Worm (Caenorhabditis elegans) whole organism, L4 larva: ENCODE results near the gene K08E7.8.
A peak's percentile ranks its signal among the peaks of the same experiment; 100 is the strongest.

Source experiments
- F10B5.3 ChIP-seq: sonication (generic microtip); optimal IDR thresholded peaks from 2 replicates; lab custom pipeline; 2016; ENCODE audit warnings: mild to moderate bottlenecking, missing genetic modification characterization, missing compliant biosample characterization
- F26F4.8 ChIP-seq: fragments of 200-800 bp; sonication (Bioruptor generic); conservative IDR thresholded peaks from 2 replicates; pipeline ENCODE4 v1.3.6; 2022; ENCODE audit warnings: missing genetic modification characterization, missing compliant biosample characterization
- F49E8.2 ChIP-seq: sonication (generic microtip); optimal IDR thresholded peaks from 2 replicates; lab custom pipeline; 2016; ENCODE audit warnings: missing compliant biosample characterization, mild to moderate bottlenecking, missing genetic modification characterization, borderline replicate concordance
- T20F7.1 ChIP-seq: fragments of 200-800 bp; sonication (Bioruptor generic); optimal IDR thresholded peaks from 2 replicates; lab custom pipeline; 2018; ENCODE audit warnings: mild to moderate bottlenecking, missing genetic modification characterization, missing compliant biosample characterization
- aha-1 ChIP-seq: fragments of 150-350 bp; peaks from one replicate; lab custom pipeline; 2014; ENCODE audit warnings: missing biosample characterization, missing genetic modification characterization
- arid-1 ChIP-seq: fragments of 200-800 bp; sonication (Bioruptor generic); conservative IDR thresholded peaks from 2 replicates; pipeline ENCODE4 v1.3.6; 2022; ENCODE audit warnings: missing genetic modification reagents, missing genetic modification characterization, missing compliant biosample characterization
- attf-4 ChIP-seq: sonication (generic microtip); optimal IDR thresholded peaks from 3 replicates; lab custom pipeline; 2017; ENCODE audit warnings: missing biosample characterization, missing genetic modification characterization
- ceh-28 ChIP-seq: fragments of 150-350 bp; optimal IDR thresholded peaks from 2 replicates; lab custom pipeline; 2014; ENCODE audit warnings: missing biosample characterization, missing genetic modification reagents, missing genetic modification characterization
- ceh-32 ChIP-seq: sonication (generic microtip); optimal IDR thresholded peaks from 2 replicates; lab custom pipeline; 2016; ENCODE audit warnings: mild to moderate bottlenecking, missing genetic modification characterization, missing compliant biosample characterization; ENCODE audit not compliant: poor library complexity
- ceh-44 ChIP-seq: fragments of 200-800 bp; sonication (Bioruptor generic); IDR thresholded peaks from 2 replicates; pipeline ENCODE4 v1.3.6; 2022; ENCODE audit warnings: missing genetic modification reagents, missing genetic modification characterization, missing compliant biosample characterization
- ceh-82 ChIP-seq: sonication (generic microtip); optimal IDR thresholded peaks from 2 replicates; lab custom pipeline; 2017; ENCODE audit warnings: missing biosample characterization, missing genetic modification characterization
- cey-2 ChIP-seq: sonication (generic microtip); optimal IDR thresholded peaks from 3 replicates; lab custom pipeline; 2017; ENCODE audit warnings: missing genetic modification characterization, mild to moderate bottlenecking, missing compliant biosample characterization, antibody characterized with exemption, borderline replicate concordance; ENCODE audit not compliant: insufficient read depth
- ctbp-1 ChIP-seq: fragments of 200-800 bp; sonication (Bioruptor generic); IDR thresholded peaks from 2 replicates; pipeline ENCODE4 v1.3.6; 2022; ENCODE audit warnings: missing genetic modification reagents, missing genetic modification characterization, missing compliant biosample characterization
- daf-16 ChIP-seq, 3 experiments: sonication (generic microtip); optimal IDR thresholded peaks; 2 replicates each; lab custom pipeline; 2016 to 2017; ENCODE audit warnings: missing genetic modification characterization in 3 of 3, missing genetic modification reagents in 3 of 3, mild to moderate bottlenecking in 2 of 3, missing compliant biosample characterization in 2 of 3, missing biosample characterization in 1 of 3, moderate library complexity in 1 of 3
- daf-8 ChIP-seq: fragments of 200-800 bp; sonication (Bioruptor generic); IDR thresholded peaks from 2 replicates; pipeline ENCODE4 v1.3.6; 2022; ENCODE audit warnings: missing genetic modification characterization, missing compliant biosample characterization
- dmd-8 ChIP-seq: fragments of 200-800 bp; sonication (Bioruptor generic); IDR thresholded peaks from 2 replicates; pipeline ENCODE4 v1.3.6; 2022; ENCODE audit warnings: missing genetic modification characterization, missing compliant biosample characterization
- dpl-1 ChIP-seq: fragments of 150-350 bp; optimal IDR thresholded peaks from 2 replicates; lab custom pipeline; 2014; ENCODE audit warnings: missing biosample characterization, missing genetic modification reagents, missing genetic modification characterization
- dve-1 ChIP-seq: sonication (generic microtip); optimal IDR thresholded peaks from 2 replicates; lab custom pipeline; 2017; ENCODE audit warnings: antibody characterized with exemption, mild to moderate bottlenecking, missing genetic modification characterization, missing compliant biosample characterization; ENCODE audit not compliant: insufficient read depth
- egl-27 ChIP-seq: sonication (generic microtip); optimal IDR thresholded peaks from 3 replicates; lab custom pipeline; 2017; ENCODE audit warnings: missing biosample characterization, missing genetic modification reagents, missing genetic modification characterization
- egl-43 ChIP-seq: fragments of 200-800 bp; sonication (Bioruptor generic); IDR thresholded peaks from 2 replicates; pipeline ENCODE4 v1.3.6; 2022; ENCODE audit warnings: missing genetic modification reagents, missing genetic modification characterization, missing compliant biosample characterization
- lim-7 ChIP-seq: fragments of 200-800 bp; sonication (Bioruptor generic); IDR thresholded peaks from 2 replicates; pipeline ENCODE4 v1.3.6; 2022; ENCODE audit warnings: missing genetic modification characterization, missing compliant biosample characterization
- lin-38 ChIP-seq: fragments of 200-800 bp; sonication (Bioruptor generic); IDR thresholded peaks from 2 replicates; pipeline ENCODE4 v1.3.6; 2022; ENCODE audit warnings: missing genetic modification reagents, missing genetic modification characterization, missing compliant biosample characterization
- lir-3 ChIP-seq: sonication (generic microtip); optimal IDR thresholded peaks from 2 replicates; lab custom pipeline; 2016; ENCODE audit warnings: mild to moderate bottlenecking, missing genetic modification characterization, missing compliant biosample characterization
- madf-5 ChIP-seq, 2 experiments: fragments of 200-800 bp; sonication (Bioruptor generic); IDR thresholded peaks; 2 replicates each; pipeline ENCODE4 v1.3.6; 2022; ENCODE audit warnings: missing compliant biosample characterization in 2 of 2, missing genetic modification characterization in 2 of 2
- madf-9 ChIP-seq: fragments of 200-800 bp; sonication (Bioruptor generic); conservative IDR thresholded peaks from 2 replicates; pipeline ENCODE4 v1.3.6; 2022; ENCODE audit warnings: missing genetic modification reagents, missing genetic modification characterization, missing compliant biosample characterization
- mdt-29 ChIP-seq: fragments of 200-800 bp; sonication (Bioruptor generic); IDR thresholded peaks from 2 replicates; pipeline ENCODE4 v1.3.6; 2022; ENCODE audit warnings: missing genetic modification reagents, missing genetic modification characterization, missing compliant biosample characterization
- mes-2 ChIP-seq: sonication (generic microtip); optimal IDR thresholded peaks from 2 replicates; lab custom pipeline; 2016; ENCODE audit warnings: missing genotype, mild to moderate bottlenecking, missing genetic modification characterization, missing compliant biosample characterization; ENCODE audit not compliant: poor library complexity, severe bottlenecking
- mxl-2 ChIP-seq: fragments of 200-800 bp; sonication (Bioruptor generic); conservative IDR thresholded peaks from 2 replicates; pipeline ENCODE4 v1.3.6; 2022; ENCODE audit warnings: missing genetic modification reagents, missing genetic modification characterization, missing compliant biosample characterization
- mxl-3 ChIP-seq: fragments of 200-800 bp; sonication (Bioruptor generic); optimal IDR thresholded peaks from 2 replicates; lab custom pipeline; 2018; ENCODE audit warnings: mild to moderate bottlenecking, missing genetic modification characterization, missing compliant biosample characterization
- nhr-102 ChIP-seq: sonication (generic microtip); optimal IDR thresholded peaks from 2 replicates; lab custom pipeline; 2016; ENCODE audit warnings: mild to moderate bottlenecking, missing genetic modification characterization, moderate library complexity, missing compliant biosample characterization
- nhr-11 ChIP-seq: fragments of 150-350 bp; optimal IDR thresholded peaks from 2 replicates; lab custom pipeline; 2014; ENCODE audit warnings: missing biosample characterization, missing genetic modification characterization
- nhr-237 ChIP-seq: sonication (generic microtip); optimal IDR thresholded peaks from 2 replicates; lab custom pipeline; 2017; ENCODE audit warnings: missing biosample characterization, missing genetic modification characterization
- nhr-41 ChIP-seq: fragments of 200-800 bp; sonication (Bioruptor generic); IDR thresholded peaks from 2 replicates; pipeline ENCODE4 v1.3.6; 2022; ENCODE audit warnings: missing genetic modification reagents, missing genetic modification characterization, missing compliant biosample characterization
- nhr-77 ChIP-seq: fragments of 150-350 bp; optimal IDR thresholded peaks from 2 replicates; lab custom pipeline; 2014; ENCODE audit warnings: missing biosample characterization, missing genetic modification characterization
- pha-4 ChIP-seq, 2 experiments: fragments of 150-350 bp in 1 of 2; fragments of 200-800 bp in 1 of 2; sonication (Bioruptor generic) in 1 of 2; IDR thresholded peaks in 1 of 2; optimal IDR thresholded peaks in 1 of 2; 2 replicates each; pipeline versions ENCODE4 v1.3.6 to Lab custom; 2014 to 2022; ENCODE audit warnings: missing genetic modification characterization in 2 of 2, missing genetic modification reagents in 2 of 2, missing biosample characterization in 1 of 2, missing compliant biosample characterization in 1 of 2
- pqm-1 ChIP-seq: sonication (generic microtip); optimal IDR thresholded peaks from 2 replicates; lab custom pipeline; 2017; ENCODE audit warnings: missing biosample characterization, missing genetic modification characterization
- rbr-2 ChIP-seq: sonication (generic microtip); optimal IDR thresholded peaks from 2 replicates; lab custom pipeline; 2016; ENCODE audit warnings: missing genotype, missing genetic modification characterization, missing compliant biosample characterization
- sdz-12 ChIP-seq: fragments of 200-800 bp; sonication (Bioruptor generic); optimal IDR thresholded peaks from 2 replicates; lab custom pipeline; 2018; ENCODE audit warnings: mild to moderate bottlenecking, missing genetic modification characterization, missing compliant biosample characterization
- snpc-4 ChIP-seq: fragments of 150-350 bp; optimal IDR thresholded peaks from 2 replicates; lab custom pipeline; 2014; ENCODE audit warnings: missing biosample characterization, missing genetic modification characterization
- spr-1 ChIP-seq: sonication (generic microtip); optimal IDR thresholded peaks from 2 replicates; lab custom pipeline; 2016; ENCODE audit warnings: mild to moderate bottlenecking, missing genetic modification characterization, missing compliant biosample characterization
- spr-3 ChIP-seq: fragments of 200-800 bp; sonication (Bioruptor generic); optimal IDR thresholded peaks from 2 replicates; lab custom pipeline; 2018; ENCODE audit warnings: mild to moderate bottlenecking, missing genetic modification characterization, missing compliant biosample characterization
- tra-1 ChIP-seq: fragments of 200-800 bp; sonication (Bioruptor generic); IDR thresholded peaks from 2 replicates; pipeline ENCODE4 v1.3.6; 2022; ENCODE audit warnings: missing genetic modification reagents, missing genetic modification characterization, missing compliant biosample characterization
- unc-130 ChIP-seq: sonication (generic microtip); optimal IDR thresholded peaks from 2 replicates; lab custom pipeline; 2016; ENCODE audit warnings: missing genetic modification reagents, missing genetic modification characterization, missing compliant biosample characterization
- unc-62 ChIP-seq, 3 experiments: fragments of 150-350 bp in 1 of 3; sonication (generic microtip); optimal IDR thresholded peaks in 2 of 3; peaks in 1 of 3; 1 replicate in 1 of 3; 2 replicates in 2 of 3; lab custom pipeline; 2014 to 2017; ENCODE audit warnings: missing biosample characterization in 3 of 3, missing genetic modification characterization in 3 of 3, missing genetic modification reagents in 3 of 3, missing genotype in 1 of 3
- vab-7 ChIP-seq: fragments of 200-800 bp; sonication (Bioruptor generic); IDR thresholded peaks from 2 replicates; pipeline ENCODE4 v1.3.6; 2022; ENCODE audit warnings: missing genetic modification reagents, missing genetic modification characterization, missing compliant biosample characterization
- ztf-11 ChIP-seq: fragments of 150-350 bp; optimal IDR thresholded peaks from 2 replicates; lab custom pipeline; 2014; ENCODE audit warnings: missing biosample characterization, missing genetic modification characterization
- ztf-7 ChIP-seq: fragments of 150-350 bp; optimal IDR thresholded peaks from 2 replicates; lab custom pipeline; 2014; ENCODE audit warnings: missing biosample characterization, missing genetic modification characterization

K08E7.8 gene

DNA sequence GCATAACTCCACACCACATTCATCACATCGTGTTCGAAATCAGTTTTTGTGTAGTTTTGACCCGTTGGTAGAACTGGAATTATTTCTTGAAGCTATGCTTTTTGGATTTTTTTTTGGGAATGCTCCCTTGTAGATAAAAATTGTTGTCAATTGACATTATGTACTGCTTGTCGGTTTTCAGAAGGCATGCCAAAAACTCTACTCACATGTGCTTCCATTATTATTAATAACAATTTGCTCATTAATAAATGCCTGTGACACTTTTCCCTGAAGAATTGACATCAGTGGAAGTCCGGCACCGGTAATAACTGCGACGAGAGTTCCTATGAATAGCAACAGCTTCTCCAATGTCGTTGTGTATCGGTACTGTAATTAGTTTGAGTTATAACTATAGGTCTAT lies 11.1 kb upstream of the K08E7.8 start:
- TF ChIP-seq aha-1 (tag; lab: Kevin White, UChicago) (peak; percentile 91), ztf-7 (no peak)

ce11 chrIV:12594574-12594973 lies 8.7 kb upstream of the K08E7.8 start:
- peak; percentile 94 for TF ChIP-seq pha-4 (GFP tag; IDR thresholded peaks at IDR 0.05; lab: Robert Waterston, UW)
- TF ChIP-seq pha-4 (tag; optimal IDR thresholded peaks at IDR 0.05; lab: Kevin White, UChicago): no peak
- no peak for TF ChIP-seq nhr-41 (GFP tag; lab: Robert Waterston, UW)
- peak; percentile 2 for TF ChIP-seq nhr-77 (tag; lab: Kevin White, UChicago)
- TF ChIP-seq vab-7 (GFP tag; lab: Robert Waterston, UW): peak; percentile 93
- peak; percentile 53 for TF ChIP-seq sdz-12 (GFP tag; lab: Kevin White, UChicago)
- TF ChIP-seq daf-16 (GFP tag; optimal IDR thresholded peaks at IDR 0.05; lab: Kevin White, UChicago): peak in 1 of 2 experiments; percentile 69
- TF ChIP-seq daf-16 (tag; optimal IDR thresholded peaks at IDR 0.05; lab: Kevin White, UChicago): peak; percentile 48
- peak; percentile 60 for TF ChIP-seq T20F7.1 (GFP tag; lab: Kevin White, UChicago)
- peak; percentile 74; the same call in 1 of the 2 replicates for TF ChIP-seq ceh-44 (GFP tag; lab: Robert Waterston, UW)
- peak; percentile 10 for TF ChIP-seq ztf-7
- TF ChIP-seq F26F4.8 (GFP tag; lab: Robert Waterston, UW): peak; percentile 79
- TF ChIP-seq snpc-4 (tag; lab: Kevin White, UChicago): no peak
- TF ChIP-seq unc-62 (GFP tag; optimal IDR thresholded peaks at IDR 0.05 in 1 of 2; lab: Kevin White, UChicago): no peak
- TF ChIP-seq unc-62 (tag; optimal IDR thresholded peaks at IDR 0.05; lab: Kevin White, UChicago): no peak
- TF ChIP-seq madf-5 (GFP tag; IDR thresholded peaks at IDR 0.05; lab: Robert Waterston, UW): peak; percentile 54 to 72; a peak in 3 of 4 replicates
- TF ChIP-seq madf-9 (GFP tag; lab: Robert Waterston, UW): peak; percentile 77
- peak; percentile 66 for TF ChIP-seq spr-1 (tag; lab: Kevin White, UChicago)
- TF ChIP-seq lin-38 (GFP tag; lab: Robert Waterston, UW): no peak; the same call in 1 of the 2 replicates
- TF ChIP-seq dpl-1: peak; percentile 38
- TF ChIP-seq tra-1 (GFP tag; lab: Robert Waterston, UW): peak; percentile 51; the same call in 1 of the 2 replicates
- TF ChIP-seq nhr-102: peak; percentile 81
- peak; percentile 65 for TF ChIP-seq ctbp-1 (GFP tag; lab: Robert Waterston, UW)
- TF ChIP-seq egl-27 (tag; lab: Kevin White, UChicago): no peak
- no peak for TF ChIP-seq nhr-237 (tag; lab: Kevin White, UChicago)
- TF ChIP-seq ceh-82 (tag; lab: Kevin White, UChicago): no peak
- TF ChIP-seq mxl-2 (GFP tag; lab: Robert Waterston, UW): peak; percentile 62
- peak; percentile 13 for TF ChIP-seq lir-3 (tag; lab: Kevin White, UChicago)
- peak; percentile 86 for TF ChIP-seq dmd-8 (GFP tag; lab: Robert Waterston, UW)
- no peak for TF ChIP-seq ztf-11 (tag; lab: Kevin White, UChicago)
- peak; percentile 74 for TF ChIP-seq spr-3 (GFP tag; lab: Kevin White, UChicago)
- TF ChIP-seq unc-130 (GFP tag; lab: Kevin White, UChicago): peak; percentile 71
- TF ChIP-seq arid-1 (GFP tag; lab: Robert Waterston, UW): peak; percentile 87
- TF ChIP-seq mxl-3 (GFP tag; lab: Kevin White, UChicago): peak; percentile 46
- TF ChIP-seq cey-2 (tag; lab: Kevin White, UChicago): no peak
- peak; percentile 89 for TF ChIP-seq lim-7 (GFP tag; lab: Robert Waterston, UW)
- TF ChIP-seq rbr-2: peak; percentile 83
- TF ChIP-seq daf-8 (GFP tag; lab: Robert Waterston, UW): 0 out of 2 replicates have a peak, but pooled peaks have one; percentile 69
- TF ChIP-seq dve-1: peak; percentile 56
- TF ChIP-seq mes-2: peak; percentile 85
- no peak for TF ChIP-seq pqm-1 (tag; lab: Kevin White, UChicago)
- peak; percentile 80; the same call in 1 of the 2 replicates for TF ChIP-seq mdt-29
- peak; percentile 42 for TF ChIP-seq ceh-32 (tag; lab: Kevin White, UChicago)
- TF ChIP-seq F10B5.3 (tag; lab: Kevin White, UChicago): peak; percentile 35
- peak; percentile 22 for TF ChIP-seq nhr-11 (tag; lab: Kevin White, UChicago)
- peak; percentile 48 for TF ChIP-seq F49E8.2 (tag; lab: Kevin White, UChicago)
- TF ChIP-seq attf-4: no peak
- TF ChIP-seq egl-43 (GFP tag; lab: Robert Waterston, UW): peak; percentile 97
- TF ChIP-seq ceh-28 (tag; lab: Kevin White, UChicago): no peak
